Worm (Caenorhabditis elegans) whole organism, late embryonic: ENCODE results near the gene ZK1320.3.

Experiments
- T23F11.4 ChIP-seq: fragments of 200-800 bp; sonication (Bioruptor generic); optimal IDR thresholded peaks from 2 replicates; lab custom pipeline; 2018; ENCODE audit warnings: mild to moderate bottlenecking, missing genetic modification characterization, missing compliant biosample characterization
- dmd-4 ChIP-seq: sonication (generic microtip); optimal IDR thresholded peaks from 2 replicates; lab custom pipeline; 2016; ENCODE audit warnings: borderline replicate concordance, missing genetic modification characterization, missing compliant biosample characterization
- dve-1 ChIP-seq: sonication (generic microtip); optimal IDR thresholded peaks from 2 replicates; lab custom pipeline; 2017; ENCODE audit warnings: antibody characterized with exemption, mild to moderate bottlenecking, missing genetic modification characterization, missing compliant biosample characterization
- elt-2 ChIP-seq: sonication (generic microtip); optimal IDR thresholded peaks from 2 replicates; lab custom pipeline; 2016; ENCODE audit warnings: missing genetic modification reagents, missing genetic modification characterization, missing compliant biosample characterization
- fax-1 ChIP-seq: sonication (generic microtip); optimal IDR thresholded peaks from 2 replicates; lab custom pipeline; 2016; ENCODE audit warnings: missing genotype, missing genetic modification characterization, missing compliant biosample characterization
- unc-55 ChIP-seq: sonication (generic microtip); optimal IDR thresholded peaks from 2 replicates; lab custom pipeline; 2017; ENCODE audit warnings: missing biosample characterization, missing genetic modification reagents, missing genetic modification characterization

DNA sequence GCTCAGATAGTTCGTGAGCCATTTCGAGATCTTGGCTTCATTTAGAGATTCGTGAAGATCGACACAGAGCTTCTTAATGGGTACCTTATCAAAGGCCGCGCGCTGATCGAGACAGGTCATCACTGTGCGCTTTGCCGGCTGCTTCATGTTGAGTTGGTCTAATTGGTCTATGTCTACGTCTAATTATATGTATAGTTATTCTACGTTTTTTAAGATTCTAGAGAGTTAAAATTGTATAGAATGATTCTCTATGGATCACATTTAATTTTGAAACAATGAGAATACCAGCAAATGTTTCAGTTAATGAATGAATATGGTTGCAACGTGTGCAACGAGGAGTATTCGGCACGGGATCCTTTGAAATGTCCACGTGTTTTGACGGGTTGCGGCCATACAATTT, 14.5 kb upstream of the ZK1320.3 start, which contains the start of gene arc-1:
- no peak for TF ChIP-seq unc-55 (GFP tag; lab: Kevin White, UChicago)
- no peak for TF ChIP-seq dve-1 (tag; lab: Kevin White, UChicago)
- TF ChIP-seq fax-1 (tag; lab: Kevin White, UChicago): no peak
- TF ChIP-seq T23F11.4 (GFP tag; lab: Kevin White, UChicago): no peak
- TF ChIP-seq elt-2 (tag; lab: Kevin White, UChicago): no peak
- no peak for TF ChIP-seq dmd-4
